Worm (Caenorhabditis elegans) whole organism, midembryonic: Measurements from ENCODE around the gene F56A8.4.
A peak's percentile ranks its signal among the peaks of the same experiment; 100 is the strongest.

ENCODE experiments used
- T22C8.4 ChIP-seq: fragments of 200-800 bp; sonication (Bioruptor generic); IDR thresholded peaks from 2 replicates; pipeline ENCODE4 v1.3.6; 2022; ENCODE audit warnings: missing genetic modification characterization, missing compliant biosample characterization
- cog-1 ChIP-seq: sonication (generic microtip); optimal IDR thresholded peaks from 2 replicates; lab custom pipeline; 2016; ENCODE audit warnings: missing genetic modification characterization, missing compliant biosample characterization
- flt-1 ChIP-seq: fragments of 200-800 bp; sonication (Bioruptor generic); IDR thresholded peaks from 2 replicates; pipeline ENCODE4 v1.3.6; 2022; ENCODE audit warnings: missing genetic modification characterization, missing compliant biosample characterization
- klf-2 ChIP-seq: fragments of 200-800 bp; sonication (Bioruptor generic); conservative IDR thresholded peaks from 2 replicates; pipeline ENCODE4 v1.3.6; 2022; ENCODE audit warnings: missing genetic modification reagents, missing genetic modification characterization, missing compliant biosample characterization
- med-1 ChIP-seq: sonication (generic microtip); optimal IDR thresholded peaks from 2 replicates; lab custom pipeline; 2017; ENCODE audit warnings: missing genetic modification characterization, mild to moderate bottlenecking, missing compliant biosample characterization, antibody characterized with exemption, missing genetic modification reagents; ENCODE audit not compliant: insufficient read depth
- ref-1 ChIP-seq: fragments of 200-800 bp; sonication (Bioruptor generic); conservative IDR thresholded peaks from 2 replicates; pipeline ENCODE4 v1.3.6; 2022; ENCODE audit warnings: missing genetic modification reagents, missing genetic modification characterization, missing compliant biosample characterization
- ztf-23 ChIP-seq: fragments of 200-800 bp; sonication (Bioruptor generic); IDR thresholded peaks from 2 replicates; pipeline ENCODE4 v1.3.6; 2022; ENCODE audit warnings: missing genetic modification reagents, missing genetic modification characterization, missing compliant biosample characterization

DNA sequence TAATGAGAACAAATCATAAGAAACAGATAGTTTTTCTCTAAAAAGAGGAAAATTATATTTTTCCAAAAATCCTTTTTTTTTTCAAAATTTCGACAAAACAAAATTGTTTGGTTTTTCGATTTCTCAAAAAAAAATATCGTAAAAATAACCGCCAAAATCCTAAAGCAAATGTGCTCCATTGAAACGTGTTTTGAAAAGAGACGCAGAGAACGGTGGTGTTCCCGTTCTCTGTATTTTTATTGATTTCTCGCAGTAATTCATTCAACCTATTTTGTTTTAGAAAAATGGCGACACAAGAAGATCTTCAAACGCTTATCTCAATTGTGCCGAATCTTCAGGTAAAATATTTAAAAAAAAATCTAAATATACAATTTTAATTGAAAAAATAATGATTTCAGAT is 50.7 kb downstream of the F56A8.4 start, which contains the start of gene Y43F4B.10:
- TF ChIP-seq ztf-23 (no peak), klf-2 (GFP tag; lab: Robert Waterston, UW) (no peak), med-1 (GFP tag; lab: Kevin White, UChicago) (no peak), T22C8.4 (GFP tag; lab: Robert Waterston, UW) (0 out of 2 replicates have a peak, but pooled peaks have one; percentile 38), cog-1 (tag; lab: Kevin White, UChicago) (no peak), flt-1 (GFP tag; lab: Robert Waterston, UW) (no peak), ref-1 (GFP tag; lab: Robert Waterston, UW) (no peak)
